Worm (Caenorhabditis elegans): Measurements from ENCODE around the gene dhps-1.

The dhps-1 gene

ce11 chrII:11979449-11980095 lies 13.2 kb upstream of the dhps-1 start, which contains the start of the genes ash-2 and Y17G7B.20:
TSS of gene ash-2 (plus strand) at chrII:11979838.
TSS of gene Y17G7B.20 (minus strand) at chrII:11979844.
- TF ChIP-seq tbx-11 (GFP tag; IDR thresholded peaks at IDR 0.05) (no peak), scrt-1 (GFP tag; IDR thresholded peaks at IDR 0.05) (no peak), ceh-36 (tag; optimal IDR thresholded peaks at IDR 0.05) (no peak), flt-1 (GFP tag; IDR thresholded peaks at IDR 0.05) (no peak), aly-1 (tag; optimal IDR thresholded peaks at IDR 0.05) (no peak), tbx-37 (GFP tag; conservative IDR thresholded peaks at IDR 0.05) (no peak), tra-4 (tag; optimal IDR thresholded peaks at IDR 0.05) (no peak), ama-1 (optimal IDR thresholded peaks at IDR 0.05) (peak; percentile 72), F13C5.2 (tag; optimal IDR thresholded peaks at IDR 0.05) (peak; percentile 74), sea-1 (GFP tag; conservative IDR thresholded peaks at IDR 0.05) (no peak), ceh-13 (GFP tag; optimal IDR thresholded peaks at IDR 0.05) (no peak), hmg-4 (GFP tag; optimal IDR thresholded peaks at IDR 0.05) (peak; percentile 58), ets-7 (tag; optimal IDR thresholded peaks at IDR 0.05) (no peak), pes-1 (GFP tag; IDR thresholded peaks at IDR 0.05) (no peak)

DNA sequence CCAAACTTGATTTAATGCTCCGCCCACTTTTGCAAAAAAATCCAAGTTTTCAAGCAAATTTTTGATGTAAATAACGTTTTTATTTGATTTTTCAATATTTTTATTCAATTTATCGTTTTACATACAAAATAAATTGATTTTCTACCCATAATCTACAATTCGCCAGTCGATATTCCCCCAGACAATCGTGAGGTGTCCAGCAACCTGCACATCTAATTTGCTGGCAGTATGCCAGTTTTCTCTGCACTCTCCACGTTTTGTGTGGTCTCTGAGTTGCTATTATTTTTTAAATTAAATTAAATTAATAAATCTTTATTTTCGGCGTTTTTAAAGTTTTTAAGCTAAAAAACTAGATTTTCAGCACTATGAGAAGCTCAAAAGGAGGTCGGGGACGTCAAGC lies 12.7 kb upstream of the dhps-1 start:
- TF ChIP-seq pes-1 (GFP tag; IDR thresholded peaks at IDR 0.05) (0 out of 2 replicates have a peak, but pooled peaks have one; percentile 41), tra-4 (tag; optimal IDR thresholded peaks at IDR 0.05) (no peak), tbx-37 (GFP tag; conservative IDR thresholded peaks at IDR 0.05) (0 out of 2 replicates have a peak, but pooled peaks have one; percentile 35), scrt-1 (GFP tag; IDR thresholded peaks at IDR 0.05) (no peak), B0310.2 (tag; optimal IDR thresholded peaks at IDR 0.05) (no peak), F13C5.2 (tag; optimal IDR thresholded peaks at IDR 0.05) (peak; percentile 62)

ce11 chrII:11988724-11989123 lies 4.1 kb upstream of the dhps-1 start, which contains the start of gene Y17G7B.3:
TSS of gene Y17G7B.3 (plus strand) at chrII:11989024.
- TF ChIP-seq ama-1 (optimal IDR thresholded peaks at IDR 0.05) (peak; percentile 37), flt-1 (GFP tag; IDR thresholded peaks at IDR 0.05) (no peak)

ce11 chrII:11994940-11995339 lies 2.1 kb downstream of the dhps-1 start:
- no peak for TF ChIP-seq hmg-4 (GFP tag; optimal IDR thresholded peaks at IDR 0.05)
- TF ChIP-seq hnd-1 (tag; optimal IDR thresholded peaks at IDR 0.05) = no peak
- TF ChIP-seq F13C5.2 (tag; optimal IDR thresholded peaks at IDR 0.05) = no peak
- TF ChIP-seq ets-7 (tag; optimal IDR thresholded peaks at IDR 0.05) = no peak
- no peak for TF ChIP-seq tbx-11 (GFP tag; IDR thresholded peaks at IDR 0.05)
- no peak for TF ChIP-seq pes-1 (GFP tag; IDR thresholded peaks at IDR 0.05)
- TF ChIP-seq ceh-13 (GFP tag; optimal IDR thresholded peaks at IDR 0.05) = no peak
- TF ChIP-seq aly-1 (tag; optimal IDR thresholded peaks at IDR 0.05) = no peak
- no peak for TF ChIP-seq scrt-1 (GFP tag; IDR thresholded peaks at IDR 0.05)
- no peak for TF ChIP-seq tbx-37 (GFP tag; conservative IDR thresholded peaks at IDR 0.05)
- TF ChIP-seq sea-1 (GFP tag; conservative IDR thresholded peaks at IDR 0.05) = no peak
- no peak for TF ChIP-seq B0310.2 (tag; optimal IDR thresholded peaks at IDR 0.05)
- no peak for TF ChIP-seq ama-1 (optimal IDR thresholded peaks at IDR 0.05)
- no peak for TF ChIP-seq flt-1 (GFP tag; IDR thresholded peaks at IDR 0.05)
- no peak for TF ChIP-seq tra-4 (tag; optimal IDR thresholded peaks at IDR 0.05)
- TF ChIP-seq hmbx-1 (tag; optimal IDR thresholded peaks at IDR 0.05) = no peak
- TF ChIP-seq ceh-36 (tag; optimal IDR thresholded peaks at IDR 0.05) = no peak

ce11 chrII:11998903-11999302 lies 6.1 kb downstream of the dhps-1 start, which contains the start of gene Y17G7B.23:
TSS of gene Y17G7B.23 (plus strand) at chrII:11999203.
- TF ChIP-seq B0310.2 (tag; optimal IDR thresholded peaks at IDR 0.05) (no peak), ets-7 (tag; optimal IDR thresholded peaks at IDR 0.05) (no peak), hnd-1 (tag; optimal IDR thresholded peaks at IDR 0.05) (no peak), tbx-37 (GFP tag; conservative IDR thresholded peaks at IDR 0.05) (no peak), F13C5.2 (tag; optimal IDR thresholded peaks at IDR 0.05) (no peak), tbx-11 (GFP tag; IDR thresholded peaks at IDR 0.05) (no peak), sea-1 (GFP tag; conservative IDR thresholded peaks at IDR 0.05) (no peak), pes-1 (GFP tag; IDR thresholded peaks at IDR 0.05) (no peak), tra-4 (tag; optimal IDR thresholded peaks at IDR 0.05) (no peak), hmg-4 (GFP tag; optimal IDR thresholded peaks at IDR 0.05) (no peak), ama-1 (optimal IDR thresholded peaks at IDR 0.05) (no peak), ceh-13 (GFP tag; optimal IDR thresholded peaks at IDR 0.05) (no peak), flt-1 (GFP tag; IDR thresholded peaks at IDR 0.05) (no peak), ceh-36 (tag; optimal IDR thresholded peaks at IDR 0.05) (no peak), scrt-1 (GFP tag; IDR thresholded peaks at IDR 0.05) (no peak), aly-1 (tag; optimal IDR thresholded peaks at IDR 0.05) (no peak), hmbx-1 (tag; optimal IDR thresholded peaks at IDR 0.05) (no peak)

- TF ChIP-seq ceh-13 (GFP tag; optimal IDR thresholded peaks at IDR 0.05) (no peak), ama-1 (optimal IDR thresholded peaks at IDR 0.05) (no peak), tbx-37 (GFP tag; conservative IDR thresholded peaks at IDR 0.05) (no peak), F13C5.2 (tag; optimal IDR thresholded peaks at IDR 0.05) (no peak), hmbx-1 (tag; optimal IDR thresholded peaks at IDR 0.05) (no peak), scrt-1 (GFP tag; IDR thresholded peaks at IDR 0.05) (no peak), pes-1 (GFP tag; IDR thresholded peaks at IDR 0.05) (no peak), hmg-4 (GFP tag; optimal IDR thresholded peaks at IDR 0.05) (no peak)
These were observed 13.2 kb downstream of the dhps-1 start for ce11 chrII:12005981-12006380.

ce11 chrII:12006575-12007098 lies 13.8 kb downstream of the dhps-1 start, which contains the start of gene mcm-2:
TSS of gene mcm-2 (minus strand) at chrII:12006625.
- TF ChIP-seq tbx-37 (GFP tag; conservative IDR thresholded peaks at IDR 0.05) (no peak), hnd-1 (tag; optimal IDR thresholded peaks at IDR 0.05) (no peak)

DNA sequence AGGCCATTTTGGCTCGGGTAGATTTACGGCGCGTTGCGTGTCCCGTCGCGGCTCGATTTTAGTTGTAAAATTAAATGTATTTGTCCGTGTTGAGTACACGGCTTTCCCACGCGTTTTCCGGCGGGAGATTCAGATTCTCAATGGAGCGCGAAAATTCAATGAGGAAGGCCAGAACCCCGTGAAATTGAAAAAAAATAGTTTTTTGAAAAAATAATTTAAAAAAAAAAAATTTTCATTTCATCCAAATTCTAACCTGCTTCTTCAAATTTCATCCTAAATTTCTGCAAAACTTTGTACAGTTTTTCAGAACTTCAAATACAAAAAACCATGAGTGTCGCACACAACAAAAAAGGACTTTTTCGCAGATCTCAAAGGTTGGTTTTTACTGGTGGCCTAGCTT lies 16.0 kb downstream of the dhps-1 start, which contains the start of gene glb-29:
TSS of gene glb-29 (plus strand) at position 301 of the 400 bp plus-strand sequence.
- TF ChIP-seq sea-1 (GFP tag; conservative IDR thresholded peaks at IDR 0.05) (no peak), aly-1 (tag; optimal IDR thresholded peaks at IDR 0.05) (no peak)

Data from whole organism, early embryonic.